Fruit fly (Drosophila melanogaster) whole organism, wandering third instar larva: Measurements from ENCODE around the gene ifc.

Source experiments
- Abd-B ChIP-seq: fragments of >200 bp; optimal IDR thresholded peaks from 2 replicates; lab custom pipeline; 2017; ENCODE audit warnings: missing biosample characterization, missing genetic modification characterization
- CG32264 ChIP-seq: fragments of 200-800 bp; sonication (Bioruptor generic); optimal IDR thresholded peaks from 2 replicates; lab custom pipeline; 2016; ENCODE audit warnings: missing biosample characterization, missing genetic modification characterization
- CG9705 ChIP-seq: fragments of 200-800 bp; sonication (Bioruptor generic); optimal IDR thresholded peaks from 2 replicates; lab custom pipeline; 2018; ENCODE audit warnings: missing biosample characterization, mild to moderate bottlenecking, missing genetic modification characterization
- CrebA ChIP-seq: fragments of 200-800 bp; sonication (Bioruptor generic); optimal IDR thresholded peaks from 2 replicates; lab custom pipeline; 2016; ENCODE audit warnings: missing biosample characterization, mild to moderate bottlenecking, missing genetic modification characterization, borderline replicate concordance
- Dfd ChIP-seq: fragments of >200 bp; optimal IDR thresholded peaks from 2 replicates; lab custom pipeline; 2017; ENCODE audit warnings: missing biosample characterization, missing genetic modification characterization
- Dif ChIP-seq: fragments of 200-275, 200-300 bp; sonication (Bioruptor generic); optimal IDR thresholded peaks from 2 replicates; lab custom pipeline; 2018; ENCODE audit warnings: missing biosample characterization, missing genetic modification characterization; ENCODE audit not compliant: partially characterized antibody
- GATAd ChIP-seq: sonication (Bioruptor generic); optimal IDR thresholded peaks from 2 replicates; lab custom pipeline; 2016; ENCODE audit warnings: missing biosample characterization, missing genetic modification characterization
- HLH106 ChIP-seq: fragments of 200-800 bp; optimal IDR thresholded peaks from 3 replicates; lab custom pipeline; 2019; ENCODE audit warnings: missing biosample characterization, mild to moderate bottlenecking, missing genetic modification characterization, moderate library complexity
- Hnf4 ChIP-seq: fragments of 200-800 bp; sonication (Bioruptor generic); optimal IDR thresholded peaks from 2 replicates; lab custom pipeline; 2016; ENCODE audit warnings: missing biosample characterization, mild to moderate bottlenecking, missing genetic modification characterization
- Hr78 ChIP-seq: fragments of >200 bp; optimal IDR thresholded peaks from 2 replicates; lab custom pipeline; 2017; ENCODE audit warnings: missing biosample characterization, missing genetic modification characterization
- Hr83 ChIP-seq: fragments of 200-300 bp; sonication (Bioruptor generic); optimal IDR thresholded peaks from 2 replicates; lab custom pipeline; 2016; ENCODE audit warnings: missing biosample characterization, mild to moderate bottlenecking, missing genetic modification characterization, moderate library complexity; ENCODE audit not compliant: poor library complexity, severe bottlenecking
- Jra ChIP-seq: sonication (Bioruptor generic); optimal IDR thresholded peaks from 2 replicates; lab custom pipeline; 2016; ENCODE audit warnings: missing biosample characterization, missing genetic modification characterization
- Mio ChIP-seq: sonication (Bioruptor generic); optimal IDR thresholded peaks from 2 replicates; lab custom pipeline; 2016; ENCODE audit warnings: missing biosample characterization, missing genetic modification characterization
- Myc ChIP-seq: fragments of >200 bp; optimal IDR thresholded peaks from 2 replicates; lab custom pipeline; 2017
- N ChIP-seq: fragments of >200 bp; optimal IDR thresholded peaks from 2 replicates; lab custom pipeline; 2018; ENCODE audit warnings: missing biosample characterization, missing external identifiers, missing genetic modification characterization
- OdsH ChIP-seq: fragments of 200-800 bp; sonication (Bioruptor generic); optimal IDR thresholded peaks from 2 replicates; lab custom pipeline; 2016; ENCODE audit warnings: missing biosample characterization, mild to moderate bottlenecking, missing genetic modification characterization
- Rel ChIP-seq, 2 experiments: fragments of 200-800 bp; sonication (Bioruptor generic) in 1 of 2; optimal IDR thresholded peaks; 2 replicates in 1 of 2; 3 replicates in 1 of 2; lab custom pipeline; 2016 to 2019; ENCODE audit warnings: mild to moderate bottlenecking in 2 of 2, missing biosample characterization in 2 of 2, missing genetic modification characterization in 2 of 2, moderate library complexity in 1 of 2
- Sp1 ChIP-seq: fragments of 200-800 bp; sonication (Bioruptor generic); optimal IDR thresholded peaks from 3 replicates; lab custom pipeline; 2019; ENCODE audit warnings: missing biosample characterization, mild to moderate bottlenecking, missing genetic modification characterization, moderate library complexity
- Vsx2 ChIP-seq: fragments of 200-300, 225-300 bp; sonication (Bioruptor generic); optimal IDR thresholded peaks from 2 replicates; lab custom pipeline; 2018; ENCODE audit warnings: missing biosample characterization, missing genetic modification characterization; ENCODE audit not compliant: partially characterized antibody
- br ChIP-seq: fragments of 200-800 bp; sonication (Bioruptor generic); optimal IDR thresholded peaks from 2 replicates; lab custom pipeline; 2016; ENCODE audit warnings: missing biosample characterization, missing genetic modification characterization
- brk ChIP-seq: fragments of 200-800 bp; sonication (Bioruptor generic); optimal IDR thresholded peaks from 2 replicates; lab custom pipeline; 2016; ENCODE audit warnings: missing biosample characterization, mild to moderate bottlenecking, missing genetic modification characterization
- dl ChIP-seq, 2 experiments: fragments of 175-275, 200-275 bp in 1 of 2; fragments of 200-275 bp in 1 of 2; sonication (Bioruptor generic); optimal IDR thresholded peaks; lab custom pipeline; 2018; ENCODE audit warnings: mild to moderate bottlenecking in 2 of 2, missing biosample characterization in 2 of 2, missing genetic modification characterization in 2 of 2, moderate library complexity in 2 of 2; ENCODE audit not compliant: partially characterized antibody in 2 of 2, insufficient read depth in 1 of 2
- dmrt93B ChIP-seq: fragments of 200-800 bp; sonication (Bioruptor generic); optimal IDR thresholded peaks from 2 replicates; lab custom pipeline; 2018; ENCODE audit warnings: missing biosample characterization, mild to moderate bottlenecking, missing genetic modification characterization
- dsf ChIP-seq: sonication (Bioruptor generic); optimal IDR thresholded peaks from 2 replicates; lab custom pipeline; 2016; ENCODE audit warnings: missing biosample characterization, missing genetic modification characterization, borderline replicate concordance
- ey ChIP-seq: fragments of 200-800 bp; sonication (Bioruptor generic); optimal IDR thresholded peaks from 2 replicates; lab custom pipeline; 2016; ENCODE audit warnings: missing biosample characterization, missing genetic modification characterization
- foxo ChIP-seq, 2 experiments: fragments of 200-800 bp; sonication (Bioruptor generic); optimal IDR thresholded peaks; 2 replicates in 1 of 2; 3 replicates in 1 of 2; lab custom pipeline; 2016 to 2017; ENCODE audit warnings: missing biosample characterization in 2 of 2, missing genetic modification characterization in 2 of 2
- fru ChIP-seq: fragments of 200-800 bp; sonication (Bioruptor generic); optimal IDR thresholded peaks from 3 replicates; lab custom pipeline; 2016; ENCODE audit warnings: missing biosample characterization, mild to moderate bottlenecking, missing genetic modification characterization
- h ChIP-seq: fragments of 200-800 bp; sonication (Bioruptor generic); optimal IDR thresholded peaks from 3 replicates; lab custom pipeline; 2016; ENCODE audit warnings: missing biosample characterization, mild to moderate bottlenecking, missing genetic modification characterization
- jim ChIP-seq: fragments of 175-275, 200-325 bp; sonication (Bioruptor generic); optimal IDR thresholded peaks from 2 replicates; lab custom pipeline; 2016; ENCODE audit warnings: missing biosample characterization, mild to moderate bottlenecking, missing genetic modification characterization
- lola ChIP-seq: fragments of >200 bp; optimal IDR thresholded peaks from 2 replicates; lab custom pipeline; 2017; ENCODE audit warnings: missing biosample characterization, missing genetic modification characterization
- pan ChIP-seq: fragments of >200 bp; optimal IDR thresholded peaks from 2 replicates; lab custom pipeline; 2017
- psq ChIP-seq: fragments of 200-800 bp; sonication (Bioruptor generic); optimal IDR thresholded peaks from 3 replicates; lab custom pipeline; 2017; ENCODE audit warnings: missing biosample characterization, mild to moderate bottlenecking, missing genetic modification characterization, moderate library complexity
- rgr ChIP-seq: fragments of 200-800 bp; sonication (Bioruptor generic); optimal IDR thresholded peaks from 3 replicates; lab custom pipeline; 2016; ENCODE audit warnings: missing biosample characterization, mild to moderate bottlenecking, missing genetic modification characterization
- sage ChIP-seq: fragments of 200-800 bp; sonication (Bioruptor generic); optimal IDR thresholded peaks from 2 replicates; lab custom pipeline; 2016; ENCODE audit warnings: missing biosample characterization, mild to moderate bottlenecking, missing genetic modification characterization
- sv ChIP-seq: fragments of 200-800 bp; sonication (Bioruptor generic); optimal IDR thresholded peaks from 3 replicates; lab custom pipeline; 2016; ENCODE audit warnings: missing biosample characterization, missing genetic modification characterization
- tai ChIP-seq: sonication (Bioruptor generic); optimal IDR thresholded peaks from 2 replicates; lab custom pipeline; 2016; ENCODE audit warnings: missing biosample characterization, missing genetic modification characterization
- usp ChIP-seq: fragments of >200 bp; optimal IDR thresholded peaks from 2 replicates; lab custom pipeline; 2017; ENCODE audit warnings: missing biosample characterization, missing genetic modification characterization
- woc ChIP-seq: sonication (Bioruptor generic); optimal IDR thresholded peaks from 2 replicates; lab custom pipeline; 2016; ENCODE audit warnings: missing biosample characterization, mild to moderate bottlenecking, missing genetic modification characterization

ifc gene

DNA sequence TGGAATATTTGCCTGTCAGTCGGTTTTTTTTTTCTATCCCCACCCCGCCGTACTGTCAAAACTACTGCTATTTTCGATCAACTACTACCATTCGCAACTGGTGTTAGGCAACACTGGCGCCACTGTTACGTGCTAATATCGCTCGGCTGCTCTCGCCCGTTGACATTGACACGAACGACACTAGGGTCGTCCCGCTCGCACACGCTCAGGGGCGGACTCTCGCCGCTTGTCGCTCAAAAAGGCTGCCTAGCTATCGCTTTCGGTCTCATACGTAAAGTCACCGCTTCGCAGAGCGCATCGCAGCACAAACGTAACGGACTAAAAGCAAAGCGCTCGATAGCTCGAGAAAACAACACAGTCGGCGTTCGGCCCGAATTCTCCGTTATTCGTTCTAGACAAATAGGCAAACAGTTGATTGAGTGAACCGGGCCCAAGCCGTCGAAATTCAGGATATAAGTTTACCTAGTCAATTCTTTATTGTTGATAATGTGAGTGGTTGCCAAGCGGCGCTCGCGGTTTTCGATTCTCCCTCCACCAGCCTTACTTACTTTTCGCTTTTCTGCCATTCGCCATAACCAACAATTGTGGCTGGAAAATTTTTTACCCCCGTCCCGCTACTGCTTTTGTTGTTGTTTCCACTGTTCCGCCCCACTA lies 3.7 kb upstream of the ifc start:
- TF ChIP-seq psq: peak; percentile 32
- TF ChIP-seq GATAd: no peak
- TF ChIP-seq CrebA (GFP tag; lab: Kevin White, UChicago): no peak
- peak; percentile 78 for TF ChIP-seq Hnf4
- TF ChIP-seq Vsx2 (GFP tag; lab: Kevin White, UChicago): no peak
- peak; percentile 64 for TF ChIP-seq Hr83 (GFP tag; lab: Kevin White, UChicago)
- peak in 1 of 2 experiments; percentile 46 for TF ChIP-seq dl (GFP tag; optimal IDR thresholded peaks at IDR 0.05; lab: Kevin White, UChicago; ENCODE audit: insufficient read depth in 1 of 2, partially characterized antibody in 2 of 2)
- TF ChIP-seq ey (GFP tag; lab: Kevin White, UChicago): peak; percentile 1
- TF ChIP-seq usp (GFP tag; lab: Kevin White, UChicago): no peak
- TF ChIP-seq h: peak; percentile 72
- peak; percentile 79 for TF ChIP-seq Dif (GFP tag; lab: Kevin White, UChicago)
- peak; percentile 27 for TF ChIP-seq sv (GFP tag; lab: Kevin White, UChicago)
- peak; percentile 70 for TF ChIP-seq rgr (GFP tag; lab: Kevin White, UChicago)
- TF ChIP-seq br (GFP tag; lab: Kevin White, UChicago): peak; percentile 73
- no peak for TF ChIP-seq tai (GFP tag; lab: Kevin White, UChicago)
- no peak for TF ChIP-seq brk (GFP tag; lab: Kevin White, UChicago)
- peak; percentile 32 for TF ChIP-seq Rel (GFP tag; optimal IDR thresholded peaks at IDR 0.05; lab: Kevin White, UChicago)
- peak; percentile 75 for TF ChIP-seq Rel (tag; optimal IDR thresholded peaks at IDR 0.05; lab: Kevin White, UChicago)
- peak; percentile 37 for TF ChIP-seq HLH106 (tag; lab: Kevin White, UChicago)
- no peak for TF ChIP-seq lola (GFP tag; lab: Kevin White, UChicago)
- no peak for TF ChIP-seq woc (GFP tag; lab: Kevin White, UChicago)
- TF ChIP-seq N (GFP tag; lab: Kevin White, UChicago): no peak
- no peak for TF ChIP-seq Mio (GFP tag; lab: Kevin White, UChicago)
- TF ChIP-seq dmrt93B (GFP tag; lab: Kevin White, UChicago): no peak
- TF ChIP-seq Dfd: no peak
- TF ChIP-seq CG32264 (GFP tag; lab: Kevin White, UChicago): no peak
- no peak for TF ChIP-seq Myc (lab: Kevin White, UChicago)
- TF ChIP-seq CG9705 (GFP tag; lab: Kevin White, UChicago): peak; percentile 11
- TF ChIP-seq OdsH (GFP tag; lab: Kevin White, UChicago): peak; percentile 38
- TF ChIP-seq fru (GFP tag; lab: Kevin White, UChicago): peak; percentile 52
- TF ChIP-seq Hr78 (GFP tag; lab: Kevin White, UChicago): no peak
- TF ChIP-seq Abd-B (GFP tag; lab: Kevin White, UChicago): no peak
- TF ChIP-seq pan (lab: Kevin White, UChicago): no peak
- TF ChIP-seq foxo (GFP tag; optimal IDR thresholded peaks at IDR 0.05; lab: Kevin White, UChicago): peak; percentile 47 to 67
- TF ChIP-seq sage: no peak
- TF ChIP-seq jim (GFP tag; lab: Kevin White, UChicago): no peak
- peak; percentile 73 for TF ChIP-seq Jra (GFP tag; lab: Kevin White, UChicago)
- TF ChIP-seq Sp1 (GFP tag; lab: Kevin White, UChicago): peak; percentile 73
- no peak for TF ChIP-seq dsf (GFP tag; lab: Kevin White, UChicago)

DNA sequence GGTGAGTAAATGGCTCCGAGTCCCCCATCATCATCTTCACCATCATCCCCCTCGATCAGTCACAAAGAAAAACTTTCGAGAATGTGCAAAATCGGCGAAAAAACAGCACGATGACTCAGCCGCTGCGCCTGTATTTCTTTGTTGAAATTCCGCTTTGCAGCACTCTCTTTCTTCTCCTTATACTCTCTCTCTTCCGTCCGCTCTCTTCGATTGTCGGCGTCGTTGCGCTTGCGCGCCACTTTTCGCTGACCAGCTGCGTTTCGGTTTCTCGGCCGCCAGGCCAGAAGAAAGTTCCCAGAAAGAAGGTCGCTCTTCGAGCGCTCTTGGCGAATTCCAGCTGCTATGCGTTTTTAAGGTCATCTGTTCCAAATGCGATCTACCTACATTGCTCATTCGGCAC lies 2.9 kb upstream of the ifc start:
- TF ChIP-seq h: no peak
- TF ChIP-seq dl (GFP tag; optimal IDR thresholded peaks at IDR 0.05; lab: Kevin White, UChicago; ENCODE audit: insufficient read depth in 1 of 2, partially characterized antibody in 2 of 2): peak; percentile 56 to 59
- no peak for TF ChIP-seq OdsH (GFP tag; lab: Kevin White, UChicago)
- TF ChIP-seq GATAd: no peak
- TF ChIP-seq usp (GFP tag; lab: Kevin White, UChicago): no peak
- TF ChIP-seq woc (GFP tag; lab: Kevin White, UChicago): no peak
- peak; percentile 27 for TF ChIP-seq Jra (GFP tag; lab: Kevin White, UChicago)
- TF ChIP-seq Dif (GFP tag; lab: Kevin White, UChicago): peak; percentile 20
